Fruit fly (Drosophila melanogaster) whole organism, wandering third instar larva: ENCODE data around the gene sordd1.

Experiments
- Abd-B ChIP-seq: fragments of >200 bp; optimal IDR thresholded peaks from 2 replicates; lab custom pipeline; 2017; ENCODE audit warnings: missing biosample characterization, missing genetic modification characterization
- CrebA ChIP-seq: fragments of 200-800 bp; sonication (Bioruptor generic); optimal IDR thresholded peaks from 2 replicates; lab custom pipeline; 2016; ENCODE audit warnings: missing biosample characterization, mild to moderate bottlenecking, missing genetic modification characterization, borderline replicate concordance
- Dif ChIP-seq: fragments of 200-275, 200-300 bp; sonication (Bioruptor generic); optimal IDR thresholded peaks from 2 replicates; lab custom pipeline; 2018; ENCODE audit warnings: missing biosample characterization, missing genetic modification characterization; ENCODE audit not compliant: partially characterized antibody
- GATAd ChIP-seq: sonication (Bioruptor generic); optimal IDR thresholded peaks from 2 replicates; lab custom pipeline; 2016; ENCODE audit warnings: missing biosample characterization, missing genetic modification characterization
- HLH106 ChIP-seq: fragments of 200-800 bp; optimal IDR thresholded peaks from 3 replicates; lab custom pipeline; 2019; ENCODE audit warnings: missing biosample characterization, mild to moderate bottlenecking, missing genetic modification characterization, moderate library complexity
- Hnf4 ChIP-seq: fragments of 200-800 bp; sonication (Bioruptor generic); optimal IDR thresholded peaks from 2 replicates; lab custom pipeline; 2016; ENCODE audit warnings: missing biosample characterization, mild to moderate bottlenecking, missing genetic modification characterization
- Hr78 ChIP-seq: fragments of >200 bp; optimal IDR thresholded peaks from 2 replicates; lab custom pipeline; 2017; ENCODE audit warnings: missing biosample characterization, missing genetic modification characterization
- Jra ChIP-seq: sonication (Bioruptor generic); optimal IDR thresholded peaks from 2 replicates; lab custom pipeline; 2016; ENCODE audit warnings: missing biosample characterization, missing genetic modification characterization
- Mio ChIP-seq: sonication (Bioruptor generic); optimal IDR thresholded peaks from 2 replicates; lab custom pipeline; 2016; ENCODE audit warnings: missing biosample characterization, missing genetic modification characterization
- Myc ChIP-seq: fragments of >200 bp; optimal IDR thresholded peaks from 2 replicates; lab custom pipeline; 2017
- N ChIP-seq: fragments of >200 bp; optimal IDR thresholded peaks from 2 replicates; lab custom pipeline; 2018; ENCODE audit warnings: missing biosample characterization, missing external identifiers, missing genetic modification characterization
- Rel ChIP-seq, 2 experiments: fragments of 200-800 bp; sonication (Bioruptor generic) in 1 of 2; optimal IDR thresholded peaks; 2 replicates in 1 of 2; 3 replicates in 1 of 2; lab custom pipeline; 2016 to 2019; ENCODE audit warnings: mild to moderate bottlenecking in 2 of 2, missing biosample characterization in 2 of 2, missing genetic modification characterization in 2 of 2, moderate library complexity in 1 of 2
- Sp1 ChIP-seq: fragments of 200-800 bp; sonication (Bioruptor generic); optimal IDR thresholded peaks from 3 replicates; lab custom pipeline; 2019; ENCODE audit warnings: missing biosample characterization, mild to moderate bottlenecking, missing genetic modification characterization, moderate library complexity
- br ChIP-seq: fragments of 200-800 bp; sonication (Bioruptor generic); optimal IDR thresholded peaks from 2 replicates; lab custom pipeline; 2016; ENCODE audit warnings: missing biosample characterization, missing genetic modification characterization
- brk ChIP-seq: fragments of 200-800 bp; sonication (Bioruptor generic); optimal IDR thresholded peaks from 2 replicates; lab custom pipeline; 2016; ENCODE audit warnings: missing biosample characterization, mild to moderate bottlenecking, missing genetic modification characterization
- dl ChIP-seq, 2 experiments: fragments of 175-275, 200-275 bp in 1 of 2; fragments of 200-275 bp in 1 of 2; sonication (Bioruptor generic); optimal IDR thresholded peaks; lab custom pipeline; 2018; ENCODE audit warnings: mild to moderate bottlenecking in 2 of 2, missing biosample characterization in 2 of 2, missing genetic modification characterization in 2 of 2, moderate library complexity in 2 of 2; ENCODE audit not compliant: partially characterized antibody in 2 of 2, insufficient read depth in 1 of 2
- dsf ChIP-seq: sonication (Bioruptor generic); optimal IDR thresholded peaks from 2 replicates; lab custom pipeline; 2016; ENCODE audit warnings: missing biosample characterization, missing genetic modification characterization, borderline replicate concordance
- ey ChIP-seq: fragments of 200-800 bp; sonication (Bioruptor generic); optimal IDR thresholded peaks from 2 replicates; lab custom pipeline; 2016; ENCODE audit warnings: missing biosample characterization, missing genetic modification characterization
- foxo ChIP-seq, 2 experiments: fragments of 200-800 bp; sonication (Bioruptor generic); optimal IDR thresholded peaks; 2 replicates in 1 of 2; 3 replicates in 1 of 2; lab custom pipeline; 2016 to 2017; ENCODE audit warnings: missing biosample characterization in 2 of 2, missing genetic modification characterization in 2 of 2
- fru ChIP-seq: fragments of 200-800 bp; sonication (Bioruptor generic); optimal IDR thresholded peaks from 3 replicates; lab custom pipeline; 2016; ENCODE audit warnings: missing biosample characterization, mild to moderate bottlenecking, missing genetic modification characterization
- jim ChIP-seq: fragments of 175-275, 200-325 bp; sonication (Bioruptor generic); optimal IDR thresholded peaks from 2 replicates; lab custom pipeline; 2016; ENCODE audit warnings: missing biosample characterization, mild to moderate bottlenecking, missing genetic modification characterization
- lola ChIP-seq: fragments of >200 bp; optimal IDR thresholded peaks from 2 replicates; lab custom pipeline; 2017; ENCODE audit warnings: missing biosample characterization, missing genetic modification characterization
- psq ChIP-seq: fragments of 200-800 bp; sonication (Bioruptor generic); optimal IDR thresholded peaks from 3 replicates; lab custom pipeline; 2017; ENCODE audit warnings: missing biosample characterization, mild to moderate bottlenecking, missing genetic modification characterization, moderate library complexity
- rgr ChIP-seq: fragments of 200-800 bp; sonication (Bioruptor generic); optimal IDR thresholded peaks from 3 replicates; lab custom pipeline; 2016; ENCODE audit warnings: missing biosample characterization, mild to moderate bottlenecking, missing genetic modification characterization
- sage ChIP-seq: fragments of 200-800 bp; sonication (Bioruptor generic); optimal IDR thresholded peaks from 2 replicates; lab custom pipeline; 2016; ENCODE audit warnings: missing biosample characterization, mild to moderate bottlenecking, missing genetic modification characterization
- sv ChIP-seq: fragments of 200-800 bp; sonication (Bioruptor generic); optimal IDR thresholded peaks from 3 replicates; lab custom pipeline; 2016; ENCODE audit warnings: missing biosample characterization, missing genetic modification characterization
- tai ChIP-seq: sonication (Bioruptor generic); optimal IDR thresholded peaks from 2 replicates; lab custom pipeline; 2016; ENCODE audit warnings: missing biosample characterization, missing genetic modification characterization
- woc ChIP-seq: sonication (Bioruptor generic); optimal IDR thresholded peaks from 2 replicates; lab custom pipeline; 2016; ENCODE audit warnings: missing biosample characterization, mild to moderate bottlenecking, missing genetic modification characterization

The sordd1 gene

dm6 chrX:15809255-15809654 lies 13.4 kb upstream of the sordd1 start, which contains the start of gene CG8509:
Gene CG8509, plus strand, starts transcription at chrX:15809555.
- TF ChIP-seq fru (GFP tag; lab: Kevin White, UChicago) (no peak), brk (no peak)

- TF ChIP-seq fru (GFP tag; lab: Kevin White, UChicago), result no peak
- no peak for TF ChIP-seq sage
- TF ChIP-seq Hnf4 (GFP tag; lab: Kevin White, UChicago), result no peak
These were observed 12.1 kb upstream of the sordd1 start for dm6 chrX:15807915-15808314.

DNA sequence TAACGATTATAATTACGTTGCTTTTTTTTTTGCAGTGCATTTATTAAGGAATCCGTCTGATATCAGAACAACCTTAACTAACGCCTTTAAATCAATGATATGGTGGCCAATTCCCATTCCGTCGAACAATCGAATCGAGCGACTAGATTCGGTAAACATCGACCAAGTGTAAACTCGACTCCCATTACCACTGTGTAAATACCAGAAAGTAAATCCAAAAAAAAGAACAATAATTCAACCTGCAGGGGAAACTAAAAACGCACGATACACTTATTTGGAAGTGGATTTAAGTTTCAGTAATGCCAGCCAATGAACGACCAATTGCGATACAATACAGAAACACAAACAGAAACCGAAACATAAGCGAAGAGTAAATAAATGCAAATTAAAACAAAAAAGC lies 9.7 kb upstream of the sordd1 start:
- TF ChIP-seq jim (no peak), Mio (no peak), Hr78 (GFP tag; lab: Kevin White, UChicago) (no peak), foxo (GFP tag; optimal IDR thresholded peaks at IDR 0.05; lab: Kevin White, UChicago) (no peak), tai (GFP tag; lab: Kevin White, UChicago) (no peak), Myc (lab: Kevin White, UChicago) (no peak)

DNA sequence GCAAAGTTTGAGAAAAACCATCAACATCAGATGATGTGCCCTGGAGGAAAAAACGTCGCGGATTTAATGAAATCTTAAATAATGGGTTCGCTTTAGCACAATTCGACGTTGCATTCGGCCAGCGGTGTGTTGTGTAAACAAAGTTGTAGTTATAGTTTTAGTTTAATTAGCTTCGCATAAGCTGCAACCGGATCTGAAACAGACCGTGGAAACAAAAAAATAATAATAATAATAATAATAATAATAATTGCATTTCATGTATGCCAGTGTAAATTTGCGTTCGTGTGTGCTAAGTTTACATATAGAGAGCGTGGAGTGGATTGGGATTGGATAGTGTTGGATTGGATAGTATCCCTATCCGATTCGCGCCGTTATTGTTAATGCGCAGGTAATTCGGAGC lies 9.0 kb upstream of the sordd1 start:
- TF ChIP-seq psq, result no peak
- TF ChIP-seq Rel (GFP tag; optimal IDR thresholded peaks at IDR 0.05; lab: Kevin White, UChicago), result no peak
- TF ChIP-seq Rel (tag; optimal IDR thresholded peaks at IDR 0.05; lab: Kevin White, UChicago), result no peak
- no peak for TF ChIP-seq Sp1 (GFP tag; lab: Kevin White, UChicago)
- no peak for TF ChIP-seq Hnf4 (GFP tag; lab: Kevin White, UChicago)
- no peak for TF ChIP-seq Mio
- TF ChIP-seq sv, result no peak
- no peak for TF ChIP-seq Jra (GFP tag; lab: Kevin White, UChicago)
- TF ChIP-seq Myc (lab: Kevin White, UChicago), result no peak
- no peak for TF ChIP-seq GATAd
- no peak for TF ChIP-seq fru (GFP tag; lab: Kevin White, UChicago)

DNA sequence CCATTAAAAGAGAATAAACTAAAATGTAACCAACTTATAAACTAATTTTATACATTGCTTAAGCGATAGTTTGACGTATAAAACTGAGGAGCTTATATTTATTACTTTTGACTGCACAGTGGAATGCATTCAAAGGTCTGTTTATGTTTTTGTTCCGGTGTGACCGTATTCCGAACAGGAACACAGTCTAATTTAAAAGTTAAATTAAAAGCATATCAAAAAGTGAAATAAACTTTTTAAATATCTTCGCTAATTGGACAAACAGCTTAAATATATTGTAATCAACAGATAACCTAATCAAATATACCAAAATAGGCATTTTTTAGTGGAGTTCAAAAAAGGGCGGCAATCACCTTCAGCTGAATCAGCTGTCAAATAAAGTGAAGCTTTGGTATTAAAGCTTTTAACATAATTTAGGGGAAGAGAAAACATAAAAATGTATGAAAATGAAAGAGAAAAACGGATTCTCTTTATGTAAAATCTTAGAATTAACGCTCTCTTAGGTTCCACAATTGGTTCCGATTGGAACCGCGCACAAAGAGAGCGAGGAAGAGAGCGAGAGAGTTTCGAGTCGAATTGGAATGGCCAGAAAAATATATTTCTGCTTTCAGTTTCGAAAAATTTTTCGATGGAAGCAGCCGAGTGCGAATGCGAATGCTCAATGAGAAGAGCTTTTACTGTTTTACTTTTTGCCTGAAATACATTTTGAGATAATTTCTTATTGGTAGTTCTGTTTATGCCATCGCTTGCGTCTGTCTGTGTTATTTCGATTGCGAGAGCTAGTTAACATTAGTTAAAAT lies 8.1 kb upstream of the sordd1 start, which contains the start of the genes PGRP-LE and sd:
Gene PGRP-LE (minus strand): TSS at position 117 of the 800 bp plus-strand sequence.
Gene sd (plus strand): TSS at position 607 of the 800 bp plus-strand sequence.
- TF ChIP-seq dl (GFP tag; optimal IDR thresholded peaks at IDR 0.05; lab: Kevin White, UChicago; ENCODE audit: insufficient read depth in 1 of 2, partially characterized antibody in 2 of 2) (peak in 1 of 2 experiments; percentile 24), Rel (GFP tag; optimal IDR thresholded peaks at IDR 0.05; lab: Kevin White, UChicago) (peak; percentile 33), Rel (tag; optimal IDR thresholded peaks at IDR 0.05; lab: Kevin White, UChicago) (no peak), fru (GFP tag; lab: Kevin White, UChicago) (peak; percentile 40), Abd-B (GFP tag; lab: Kevin White, UChicago) (no peak), rgr (GFP tag; lab: Kevin White, UChicago) (no peak), foxo (GFP tag; optimal IDR thresholded peaks at IDR 0.05; lab: Kevin White, UChicago) (no peak), lola (GFP tag; lab: Kevin White, UChicago) (no peak), sage (peak; percentile 51), brk (peak; percentile 58), woc (peak; percentile 4), br (GFP tag; lab: Kevin White, UChicago) (no peak), Dif (peak; percentile 47), CrebA (no peak), jim (no peak)

DNA sequence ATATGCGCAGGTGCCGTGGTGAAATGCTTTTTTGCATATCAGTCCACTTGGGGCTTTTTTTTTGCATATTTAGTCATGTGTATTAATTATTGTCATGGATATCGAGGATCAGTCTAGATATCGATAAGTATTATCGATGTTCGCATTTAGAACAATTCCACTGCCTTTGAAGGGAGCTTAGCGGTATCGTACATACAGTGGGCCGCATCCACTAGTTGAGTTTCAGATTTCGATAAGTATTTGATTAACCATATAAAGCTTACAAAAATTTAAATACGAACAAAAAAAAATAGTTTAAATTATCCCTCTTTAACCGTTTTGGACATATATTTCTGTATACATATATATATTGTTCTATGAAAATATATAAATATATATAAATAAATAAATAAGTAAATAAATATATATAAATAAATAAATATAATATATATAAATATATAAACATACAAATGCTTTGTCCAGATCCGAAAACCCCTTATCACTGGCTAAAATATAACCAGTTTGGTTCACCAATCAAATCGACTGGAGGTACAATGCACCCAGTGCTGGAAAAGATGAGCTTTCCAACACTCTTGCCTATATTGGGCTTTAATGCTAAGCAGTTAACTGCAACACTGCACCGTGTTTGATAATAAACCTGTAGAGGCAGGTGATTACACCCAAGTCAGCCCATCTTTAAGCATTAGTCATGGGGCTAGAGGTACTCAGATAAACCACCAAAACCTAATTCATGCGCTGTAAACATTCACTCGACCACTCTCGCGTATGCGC lies 7.2 kb upstream of the sordd1 start:
- TF ChIP-seq N (GFP tag; lab: Kevin White, UChicago) (no peak), Rel (GFP tag; optimal IDR thresholded peaks at IDR 0.05; lab: Kevin White, UChicago) (no peak), Rel (tag; optimal IDR thresholded peaks at IDR 0.05; lab: Kevin White, UChicago) (peak; percentile 89), Sp1 (GFP tag; lab: Kevin White, UChicago) (peak; percentile 48), foxo (GFP tag; optimal IDR thresholded peaks at IDR 0.05; lab: Kevin White, UChicago) (peak in 1 of 2 experiments; percentile 35), Jra (GFP tag; lab: Kevin White, UChicago) (peak; percentile 11), HLH106 (tag; lab: Kevin White, UChicago) (peak; percentile 37), ey (GFP tag; lab: Kevin White, UChicago) (no peak), Hr78 (GFP tag; lab: Kevin White, UChicago) (no peak), psq (peak; percentile 10), dsf (GFP tag; lab: Kevin White, UChicago) (no peak), woc (peak; percentile 59), rgr (GFP tag; lab: Kevin White, UChicago) (peak; percentile 6)
